Fruit fly (Drosophila melanogaster) whole organism, embryonic: ENCODE measurements around the gene CoRest.

Source experiments
- Aef1 ChIP-seq: fragments of 200-800 bp; sonication (Bioruptor generic); IDR thresholded peaks from 3 replicates; pipeline ENCODE4 v1.3.6; 2022; ENCODE audit warnings: missing biosample characterization, missing genetic modification characterization
- B-H2 ChIP-seq: fragments of 200-800 bp; sonication (Bioruptor generic); optimal IDR thresholded peaks from 2 replicates; lab custom pipeline; 2018; ENCODE audit warnings: missing biosample characterization, mild to moderate bottlenecking, missing genetic modification characterization
- BtbVII ChIP-seq: fragments of 200-800 bp; sonication (Bioruptor generic); optimal IDR thresholded peaks from 3 replicates; lab custom pipeline; 2017; ENCODE audit warnings: missing biosample characterization, mild to moderate bottlenecking, missing genetic modification characterization
- CG10209 ChIP-seq: fragments of 200-800 bp; sonication (Bioruptor generic); optimal IDR thresholded peaks from 3 replicates; lab custom pipeline; 2017; ENCODE audit warnings: missing biosample characterization, mild to moderate bottlenecking, missing genetic modification characterization, missing genetic modification reagents
- CG11456 ChIP-seq: fragments of 200-800 bp; sonication (Bioruptor generic); IDR thresholded peaks from 3 replicates; pipeline ENCODE4 v1.3.6; 2022; ENCODE audit warnings: missing biosample characterization, missing genetic modification characterization
- CG12391 ChIP-seq: fragments of 200-800 bp; sonication (Bioruptor generic); optimal IDR thresholded peaks from 3 replicates; lab custom pipeline; 2018; ENCODE audit warnings: missing biosample characterization, mild to moderate bottlenecking, missing genetic modification characterization, moderate library complexity
- CG12744 ChIP-seq: fragments of 200-800 bp; sonication (Bioruptor generic); optimal IDR thresholded peaks from 2 replicates; lab custom pipeline; 2016; ENCODE audit warnings: missing biosample characterization, missing genetic modification characterization
- CG12769 ChIP-seq: fragments of 200-800 bp; sonication (Bioruptor generic); optimal IDR thresholded peaks from 2 replicates; lab custom pipeline; 2019; ENCODE audit warnings: missing biosample characterization, mild to moderate bottlenecking, missing genetic modification characterization, moderate library complexity
- CG14710 ChIP-seq: fragments of 200-800 bp; sonication (Bioruptor generic); optimal IDR thresholded peaks from 3 replicates; lab custom pipeline; 2019; ENCODE audit warnings: missing biosample characterization, mild to moderate bottlenecking, missing genetic modification characterization, moderate library complexity
- CG15269 ChIP-seq: fragments of 200-800 bp; sonication (Bioruptor generic); optimal IDR thresholded peaks from 2 replicates; lab custom pipeline; 2018; ENCODE audit warnings: missing biosample characterization, mild to moderate bottlenecking, missing genetic modification characterization, moderate library complexity
- CG1603 ChIP-seq: fragments of 200-800 bp; sonication (Bioruptor generic); optimal IDR thresholded peaks from 2 replicates; lab custom pipeline; 2019; ENCODE audit warnings: missing biosample characterization, mild to moderate bottlenecking, missing genetic modification characterization, moderate library complexity
- CG1647 ChIP-seq: fragments of 200-800 bp; sonication (Bioruptor generic); optimal IDR thresholded peaks from 3 replicates; lab custom pipeline; 2016; ENCODE audit warnings: missing biosample characterization, missing genetic modification characterization
- CG16779 ChIP-seq: fragments of 200-800 bp; sonication (Bioruptor generic); IDR thresholded peaks from 2 replicates; pipeline ENCODE4 v1.3.6; 2022; ENCODE audit warnings: missing biosample characterization, missing genetic modification characterization
- CG16813 ChIP-seq: fragments of 200-800 bp; sonication (Bioruptor generic); IDR thresholded peaks from 3 replicates; pipeline ENCODE4 v1.3.6; 2022; ENCODE audit warnings: missing biosample characterization, missing genetic modification characterization; ENCODE audit not compliant: partially characterized antibody
- CG17186 ChIP-seq: fragments of 200-800 bp; sonication (Bioruptor generic); optimal IDR thresholded peaks from 3 replicates; lab custom pipeline; 2017; ENCODE audit warnings: missing biosample characterization, missing genetic modification reagents, missing genetic modification characterization
- CG17829 ChIP-seq: fragments of 200-800 bp; optimal IDR thresholded peaks from 2 replicates; lab custom pipeline; 2019; ENCODE audit warnings: missing biosample characterization, mild to moderate bottlenecking, missing genetic modification characterization, moderate library complexity
- CG2120 ChIP-seq: fragments of 200-800 bp; sonication (Bioruptor generic); optimal IDR thresholded peaks from 3 replicates; lab custom pipeline; 2016; ENCODE audit warnings: missing biosample characterization, missing genetic modification characterization
- CG3281 ChIP-seq: fragments of 200-800 bp; sonication (Bioruptor generic); optimal IDR thresholded peaks from 3 replicates; lab custom pipeline; 2017; ENCODE audit warnings: missing biosample characterization, mild to moderate bottlenecking, missing genetic modification characterization
- CG3838 ChIP-seq: fragments of 200-800 bp; sonication (Bioruptor generic); optimal IDR thresholded peaks from 3 replicates; lab custom pipeline; 2016; ENCODE audit warnings: missing biosample characterization, missing genetic modification characterization
- CG42726 ChIP-seq: fragments of 200-800 bp; sonication (Bioruptor generic); IDR thresholded peaks from 2 replicates; pipeline ENCODE4 v1.3.6; 2022; ENCODE audit warnings: missing biosample characterization, missing genetic modification characterization; ENCODE audit not compliant: partially characterized antibody
- CG43689 ChIP-seq: fragments of 200-800 bp; sonication (Bioruptor generic); IDR thresholded peaks from 2 replicates; pipeline ENCODE4 v1.3.6; 2022; ENCODE audit warnings: missing biosample characterization, missing genetic modification characterization
- CG7556 ChIP-seq: fragments of 200-800 bp; sonication (Bioruptor generic); optimal IDR thresholded peaks from 2 replicates; lab custom pipeline; 2017; ENCODE audit warnings: missing biosample characterization, mild to moderate bottlenecking, missing genetic modification characterization
- CG8290 ChIP-seq, 3 experiments: fragments of 200-800 bp; sonication (Bioruptor generic); optimal IDR thresholded peaks; 2 replicates each; lab custom pipeline; 2016 to 2019; ENCODE audit warnings: missing biosample characterization in 3 of 3, missing genetic modification characterization in 3 of 3, mild to moderate bottlenecking in 2 of 3, moderate library complexity in 1 of 3
- Dip3 ChIP-seq: fragments of 200-800 bp; sonication (Bioruptor generic); optimal IDR thresholded peaks from 3 replicates; lab custom pipeline; 2016; ENCODE audit warnings: missing biosample characterization, missing genetic modification characterization
- Lhr ChIP-seq: fragments of 200-800 bp; sonication (Bioruptor generic); optimal IDR thresholded peaks from 3 replicates; lab custom pipeline; 2017; ENCODE audit warnings: mild to moderate bottlenecking, missing biosample characterization, missing genetic modification reagents, missing genetic modification characterization
- MBD-R2 ChIP-seq: fragments of 200-800 bp; sonication (Bioruptor generic); IDR thresholded peaks from 2 replicates; pipeline ENCODE4 v1.3.6; 2022; ENCODE audit warnings: missing biosample characterization, missing genetic modification characterization
- Optix ChIP-seq: fragments of 200-800 bp; sonication (Bioruptor generic); IDR thresholded peaks from 3 replicates; pipeline ENCODE4 v1.3.6; 2022; ENCODE audit warnings: missing biosample characterization, missing genetic modification characterization
- Six4 ChIP-seq: fragments of 200-800 bp; sonication (Bioruptor generic); optimal IDR thresholded peaks from 2 replicates; lab custom pipeline; 2016; ENCODE audit warnings: missing biosample characterization, missing genetic modification characterization
- Tbp ChIP-seq: fragments of >200 bp; optimal IDR thresholded peaks from 2 replicates; lab custom pipeline; 2018; ENCODE audit warnings: missing biosample characterization, missing genetic modification characterization
- YL-1 ChIP-seq: fragments of 200-800 bp; sonication (Bioruptor generic); optimal IDR thresholded peaks from 3 replicates; lab custom pipeline; 2017; ENCODE audit warnings: missing biosample characterization, mild to moderate bottlenecking, missing genetic modification characterization
- ab ChIP-seq: fragments of 200-800 bp; sonication (Bioruptor generic); optimal IDR thresholded peaks from 2 replicates; lab custom pipeline; 2016; ENCODE audit warnings: missing biosample characterization, missing genetic modification characterization
- abd-A ChIP-seq: fragments of 200-800 bp; sonication (Bioruptor generic); optimal IDR thresholded peaks from 3 replicates; lab custom pipeline; 2019; ENCODE audit warnings: missing biosample characterization, mild to moderate bottlenecking, missing genetic modification characterization, moderate library complexity
- ash1 ChIP-seq: fragments of 200-800 bp; sonication (Bioruptor generic); optimal IDR thresholded peaks from 2 replicates; lab custom pipeline; 2018; ENCODE audit warnings: missing biosample characterization, mild to moderate bottlenecking, missing genetic modification characterization
- ato ChIP-seq: fragments of 200-800 bp; sonication (Bioruptor generic); IDR thresholded peaks from 2 replicates; pipeline ENCODE4 v1.3.6; 2022; ENCODE audit warnings: missing biosample characterization, missing genetic modification characterization; ENCODE audit not compliant: partially characterized antibody
- bbx ChIP-seq: fragments of 200-800 bp; sonication (Bioruptor generic); IDR thresholded peaks from 2 replicates; pipeline ENCODE4 v1.3.6; 2022; ENCODE audit warnings: missing biosample characterization, missing genetic modification characterization; ENCODE audit not compliant: partially characterized antibody
- croc ChIP-seq: fragments of 200-800 bp; sonication (Bioruptor generic); conservative IDR thresholded peaks from 3 replicates; pipeline ENCODE4 v1.3.6; 2022; ENCODE audit warnings: missing biosample characterization, missing genetic modification characterization
- dm ChIP-seq: fragments of 200-800 bp; sonication (Bioruptor generic); optimal IDR thresholded peaks from 3 replicates; lab custom pipeline; 2016; ENCODE audit warnings: missing biosample characterization, missing genetic modification characterization
- gcm2 ChIP-seq: fragments of 200-800 bp; sonication (Bioruptor generic); optimal IDR thresholded peaks from 2 replicates; lab custom pipeline; 2016; ENCODE audit warnings: missing biosample characterization, missing genetic modification characterization
- grn ChIP-seq: fragments of 200-800 bp; sonication (Bioruptor generic); optimal IDR thresholded peaks from 3 replicates; lab custom pipeline; 2017; ENCODE audit warnings: missing biosample characterization, missing genetic modification characterization
- gro ChIP-seq: fragments of 200-800 bp; sonication (Bioruptor generic); optimal IDR thresholded peaks from 2 replicates; lab custom pipeline; 2016; ENCODE audit warnings: missing biosample characterization, missing genetic modification characterization
- hbn ChIP-seq: fragments of 200-800 bp; sonication (Bioruptor generic); IDR thresholded peaks from 2 replicates; pipeline ENCODE4 v1.3.6; 2022; ENCODE audit warnings: missing biosample characterization, missing genetic modification characterization; ENCODE audit not compliant: partially characterized antibody
- kni ChIP-seq: fragments of 200-800 bp; sonication (Bioruptor generic); optimal IDR thresholded peaks from 3 replicates; lab custom pipeline; 2017; ENCODE audit warnings: mild to moderate bottlenecking, missing biosample characterization, missing genetic modification reagents, missing genetic modification characterization
- lab ChIP-seq: fragments of 200-800 bp; sonication (Bioruptor generic); optimal IDR thresholded peaks from 3 replicates; lab custom pipeline; 2017; ENCODE audit warnings: missing biosample characterization, missing genetic modification characterization, mild to moderate bottlenecking, moderate library complexity, missing genetic modification reagents
- otp ChIP-seq: fragments of 200-800 bp; sonication (Bioruptor generic); IDR thresholded peaks from 3 replicates; pipeline ENCODE4, ENCODE4 v1.3.6; 2022; ENCODE audit warnings: missing biosample characterization, missing genetic modification characterization
- psq ChIP-seq: fragments of 200-800 bp; sonication (Bioruptor generic); optimal IDR thresholded peaks from 2 replicates; lab custom pipeline; 2017; ENCODE audit warnings: missing biosample characterization, missing genetic modification characterization
- sug ChIP-seq: fragments of 200-800 bp; optimal IDR thresholded peaks from 2 replicates; lab custom pipeline; 2019; ENCODE audit warnings: missing biosample characterization, mild to moderate bottlenecking, missing genetic modification characterization, moderate library complexity
- tap ChIP-seq: fragments of 200-800 bp; optimal IDR thresholded peaks from 3 replicates; lab custom pipeline; 2019; ENCODE audit warnings: missing biosample characterization, mild to moderate bottlenecking, missing genetic modification characterization, moderate library complexity
- usp ChIP-seq: fragments of >200 bp; optimal IDR thresholded peaks from 2 replicates; lab custom pipeline; 2017; ENCODE audit warnings: missing biosample characterization, missing genetic modification characterization
- zen ChIP-seq: fragments of 200-800 bp; sonication (Bioruptor generic); optimal IDR thresholded peaks from 3 replicates; lab custom pipeline; 2018; ENCODE audit warnings: missing biosample characterization, mild to moderate bottlenecking, missing genetic modification characterization, moderate library complexity
- zen2 ChIP-seq: fragments of 200-800 bp; sonication (Bioruptor generic); IDR thresholded peaks from 3 replicates; pipeline ENCODE4 v1.3.6; 2022; ENCODE audit warnings: missing biosample characterization, missing genetic modification characterization; ENCODE audit not compliant: partially characterized antibody

The CoRest gene

DNA sequence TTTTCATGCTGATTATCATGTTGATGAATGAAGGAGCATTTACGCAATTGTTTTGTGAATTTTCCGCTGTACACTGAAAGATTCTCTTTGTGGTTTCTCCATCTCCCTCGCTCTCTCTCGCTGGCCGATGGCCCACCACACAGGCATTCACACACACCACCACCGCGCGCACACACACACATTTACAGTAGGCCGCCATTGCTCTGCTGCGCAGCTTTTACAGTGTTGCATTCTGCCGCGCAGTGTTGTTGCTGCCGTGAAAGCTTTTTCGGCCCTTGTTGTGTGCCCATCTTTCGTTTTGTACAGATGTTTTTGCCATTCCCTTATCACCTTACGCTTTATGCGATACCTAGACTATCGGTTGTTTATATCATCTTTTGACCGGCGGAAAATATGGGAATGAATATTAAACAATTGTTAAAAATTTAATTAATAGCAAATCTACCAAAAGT is 24.9 kb upstream of the CoRest start (continued):
- TF ChIP-seq Tbp (GFP tag; lab: Kevin White, UChicago), result no peak
- peak; percentile 82 for TF ChIP-seq Aef1 (GFP tag; lab: Robert Waterston, UW)
- TF ChIP-seq ab (GFP tag; lab: Kevin White, UChicago), result no peak
- no peak for TF ChIP-seq dm (GFP tag; lab: Kevin White, UChicago)
- peak; percentile 12 for TF ChIP-seq B-H2 (GFP tag; lab: Kevin White, UChicago)
- TF ChIP-seq zen2, result peak; percentile 58; the same call in 1 of the 3 replicates
- TF ChIP-seq CG7556, result no peak
- TF ChIP-seq CG12744, result no peak
- TF ChIP-seq CG11456, result peak; percentile 48; the same call in 1 of the 3 replicates
- peak; percentile 82 for TF ChIP-seq hbn (GFP tag; lab: Robert Waterston, UW)
- TF ChIP-seq usp (GFP tag; lab: Kevin White, UChicago), result no peak
- TF ChIP-seq CG16813 (GFP tag; lab: Robert Waterston, UW), result peak; percentile 49; the same call in 2 of the 3 replicates
- TF ChIP-seq CG1647 (GFP tag; lab: Kevin White, UChicago), result no peak
- peak; percentile 8 for TF ChIP-seq CG15269
- TF ChIP-seq ato, result peak; percentile 50; the same call in 1 of the 2 replicates
- peak; percentile 28 for TF ChIP-seq ash1 (GFP tag; lab: Kevin White, UChicago)
- TF ChIP-seq grn (GFP tag; lab: Kevin White, UChicago), result peak; percentile 20
- peak; percentile 87 for TF ChIP-seq bbx (GFP tag; lab: Robert Waterston, UW)
- TF ChIP-seq croc (GFP tag; lab: Robert Waterston, UW), result no peak
- TF ChIP-seq CG17186 (GFP tag; lab: Kevin White, UChicago), result peak; percentile 33
- peak; percentile 11 for TF ChIP-seq CG14710
- peak; percentile 23 for TF ChIP-seq abd-A (tag; lab: Kevin White, UChicago)
- TF ChIP-seq BtbVII (GFP tag; lab: Kevin White, UChicago), result no peak
- peak; percentile 15 for TF ChIP-seq kni (GFP tag; lab: Kevin White, UChicago)
- peak; percentile 21; the same call in 1 of the 2 replicates for TF ChIP-seq MBD-R2 (GFP tag; lab: Robert Waterston, UW)
- TF ChIP-seq Lhr, result peak; percentile 31
- TF ChIP-seq YL-1 (GFP tag; lab: Kevin White, UChicago), result peak; percentile 33
- TF ChIP-seq sug, result peak; percentile 47
- no peak for TF ChIP-seq Optix (GFP tag; lab: Robert Waterston, UW)
- no peak for TF ChIP-seq CG3838 (GFP tag; lab: Kevin White, UChicago)
- peak; percentile 53; the same call in 1 of the 2 replicates for TF ChIP-seq CG42726 (GFP tag; lab: Robert Waterston, UW)
- TF ChIP-seq CG16779 (GFP tag; lab: Robert Waterston, UW), result no peak
- TF ChIP-seq psq, result peak; percentile 80
- peak; percentile 29 for TF ChIP-seq CG1603 (tag; lab: Kevin White, UChicago)
- peak; percentile 61 for TF ChIP-seq CG12769 (tag; lab: Kevin White, UChicago)
- no peak for TF ChIP-seq Dip3 (GFP tag; lab: Kevin White, UChicago)

DNA sequence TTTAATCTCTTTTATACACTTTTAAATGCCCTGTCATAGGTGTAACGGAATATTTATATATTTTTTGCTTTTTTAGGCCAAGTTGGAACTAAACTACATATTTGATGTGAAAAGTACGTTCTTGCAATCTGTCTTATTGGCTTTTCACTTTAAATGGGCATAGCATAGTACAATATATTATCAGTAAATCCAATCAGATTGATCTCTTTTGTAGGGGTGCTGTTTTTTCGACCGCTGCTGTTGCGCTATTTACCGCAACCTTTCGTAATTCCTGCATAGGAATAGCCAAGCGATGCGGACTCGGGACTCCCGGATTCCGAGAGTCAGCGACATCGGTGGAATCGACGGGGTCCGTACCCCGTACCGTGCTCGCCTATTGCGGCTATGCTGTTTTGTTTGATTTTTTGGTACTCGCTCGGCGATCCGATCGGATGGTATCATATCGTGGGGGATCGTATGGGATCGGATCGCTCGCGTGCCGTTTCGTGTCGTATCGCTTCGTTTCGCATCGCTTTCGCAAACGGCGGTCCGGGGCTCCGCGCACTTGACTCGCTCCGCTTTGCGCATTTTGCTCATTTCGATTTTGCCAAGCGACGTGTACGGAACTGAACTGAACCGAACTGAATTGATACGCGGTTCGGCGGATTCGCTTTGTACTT is 23.8 kb upstream of the CoRest start:
- TF ChIP-seq zen (tag; lab: Kevin White, UChicago) (no peak), otp (no peak), gcm2 (GFP tag; lab: Kevin White, UChicago) (no peak), CG12391 (tag; lab: Kevin White, UChicago) (no peak), CG2120 (GFP tag; lab: Kevin White, UChicago) (peak; percentile 28), CG8290 (GFP tag; optimal IDR thresholded peaks at IDR 0.05; lab: Kevin White, UChicago) (no peak), CG8290 (tag; optimal IDR thresholded peaks at IDR 0.05; lab: Kevin White, UChicago) (peak in 1 of 2 experiments; percentile 87), tap (no peak), lab (GFP tag; lab: Kevin White, UChicago) (peak; percentile 74), CG3281 (GFP tag; lab: Kevin White, UChicago) (peak; percentile 12), CG10209 (GFP tag; lab: Kevin White, UChicago) (no peak), gro (GFP tag; lab: Kevin White, UChicago) (peak; percentile 78), CG17829 (no peak), CG43689 (no peak), Six4 (GFP tag; lab: Kevin White, UChicago) (no peak)
